Fruit fly (Drosophila melanogaster) whole organism, embryonic: ENCODE data around the gene Arl5.

Source experiments
- Blimp-1 ChIP-seq: fragments of 200-800 bp; sonication (Bioruptor generic); optimal IDR thresholded peaks from 3 replicates; lab custom pipeline; 2018; ENCODE audit warnings: missing biosample characterization, missing genetic modification characterization, mild to moderate bottlenecking, moderate library complexity, missing genetic modification reagents
- CG10267 ChIP-seq: fragments of 200-800 bp; sonication (Bioruptor generic); optimal IDR thresholded peaks from 2 replicates; lab custom pipeline; 2018; ENCODE audit warnings: missing biosample characterization, mild to moderate bottlenecking, missing genetic modification characterization, moderate library complexity
- CG10274 ChIP-seq: fragments of 200-800 bp; sonication (Bioruptor generic); optimal IDR thresholded peaks from 3 replicates; lab custom pipeline; 2017; ENCODE audit warnings: missing biosample characterization, mild to moderate bottlenecking, missing genetic modification characterization
- CG10321 ChIP-seq: fragments of 200-800 bp; sonication (Bioruptor generic); IDR thresholded peaks from 2 replicates; pipeline ENCODE4 v1.3.6; 2022; ENCODE audit warnings: missing biosample characterization, missing genetic modification characterization
- CG14965 ChIP-seq: fragments of 200-800 bp; sonication (Bioruptor generic); optimal IDR thresholded peaks from 2 replicates; lab custom pipeline; 2016; ENCODE audit warnings: missing biosample characterization, missing genetic modification characterization, borderline replicate concordance
- CG15514 ChIP-seq: fragments of 200-800 bp; sonication (Bioruptor generic); optimal IDR thresholded peaks from 3 replicates; lab custom pipeline; 2017; ENCODE audit warnings: missing biosample characterization, missing genetic modification characterization, mild to moderate bottlenecking, moderate library complexity, missing genetic modification reagents
- CG1647 ChIP-seq: fragments of 200-800 bp; sonication (Bioruptor generic); optimal IDR thresholded peaks from 3 replicates; lab custom pipeline; 2016; ENCODE audit warnings: missing biosample characterization, missing genetic modification characterization
- CG16815 ChIP-seq: fragments of 200-800 bp; sonication (Bioruptor generic); optimal IDR thresholded peaks from 3 replicates; lab custom pipeline; 2017; ENCODE audit warnings: missing biosample characterization, mild to moderate bottlenecking, missing genetic modification characterization
- CG17802 ChIP-seq: fragments of 200-800 bp; sonication (Bioruptor generic); optimal IDR thresholded peaks from 2 replicates; lab custom pipeline; 2018; ENCODE audit warnings: missing biosample characterization, mild to moderate bottlenecking, missing genetic modification characterization, moderate library complexity
- CG30020 ChIP-seq: fragments of 200-800 bp; optimal IDR thresholded peaks from 2 replicates; lab custom pipeline; 2019; ENCODE audit warnings: missing biosample characterization, mild to moderate bottlenecking, missing genetic modification characterization, moderate library complexity
- CG4730 ChIP-seq: fragments of 200-800 bp; sonication (Bioruptor generic); IDR thresholded peaks from 2 replicates; pipeline ENCODE4 v1.3.6; 2022; ENCODE audit warnings: missing biosample characterization, missing genetic modification characterization
- CG7963 ChIP-seq: fragments of 200-800 bp; sonication (Bioruptor generic); IDR thresholded peaks from 3 replicates; pipeline ENCODE4 v1.3.6; 2022; ENCODE audit warnings: missing biosample characterization, missing genetic modification characterization; ENCODE audit not compliant: partially characterized antibody
- CG8944 ChIP-seq: fragments of 200-800 bp; sonication (Bioruptor generic); optimal IDR thresholded peaks from 3 replicates; lab custom pipeline; 2016; ENCODE audit warnings: missing biosample characterization, missing genetic modification characterization
- CTCF ChIP-seq: fragments of 200-800 bp; sonication (Bioruptor generic); optimal IDR thresholded peaks from 2 replicates; lab custom pipeline; 2017; ENCODE audit warnings: missing biosample characterization, mild to moderate bottlenecking, missing genetic modification characterization, moderate library complexity
- CkIIα-i1 ChIP-seq: fragments of 200-800 bp; sonication (Bioruptor generic); IDR thresholded peaks from 2 replicates; pipeline ENCODE4 v1.3.6; 2022; ENCODE audit warnings: missing biosample characterization, missing genetic modification characterization
- Dll ChIP-seq: fragments of 200-800 bp; sonication (Bioruptor generic); IDR thresholded peaks from 4 replicates; pipeline ENCODE4 v1.3.6; 2022; ENCODE audit warnings: missing biosample characterization, missing genetic modification characterization; ENCODE audit not compliant: partially characterized antibody
- Drgx ChIP-seq: fragments of 200-800 bp; sonication (Bioruptor generic); IDR thresholded peaks from 2 replicates; pipeline ENCODE4 v1.3.6; 2022; ENCODE audit warnings: missing biosample characterization, missing genetic modification characterization
- E2f2 ChIP-seq: fragments of 200-800 bp; sonication (Bioruptor generic); IDR thresholded peaks from 2 replicates; pipeline ENCODE4 v1.3.6; 2022; ENCODE audit warnings: missing biosample characterization, missing genetic modification characterization
- Elba2 ChIP-seq: fragments of 200-800 bp; sonication (Bioruptor generic); optimal IDR thresholded peaks from 3 replicates; lab custom pipeline; 2016; ENCODE audit warnings: missing biosample characterization, missing genetic modification characterization
- Gug ChIP-seq: fragments of 200-800 bp; sonication (Bioruptor generic); IDR thresholded peaks from 4 replicates; pipeline ENCODE4 v1.3.6; 2022; ENCODE audit warnings: missing biosample characterization, missing genetic modification characterization
- H15 ChIP-seq: fragments of 200-800 bp; sonication (Bioruptor generic); IDR thresholded peaks from 3 replicates; pipeline ENCODE4 v1.3.6; 2022; ENCODE audit warnings: missing biosample characterization, missing genetic modification characterization
- Hr39 ChIP-seq: fragments of >200 bp; optimal IDR thresholded peaks from 2 replicates; lab custom pipeline; 2017
- MBD-R2 ChIP-seq: fragments of 200-800 bp; sonication (Bioruptor generic); IDR thresholded peaks from 2 replicates; pipeline ENCODE4 v1.3.6; 2022; ENCODE audit warnings: missing biosample characterization, missing genetic modification characterization
- MESR4 ChIP-seq: fragments of 200-800 bp; sonication (Bioruptor generic); optimal IDR thresholded peaks from 2 replicates; lab custom pipeline; 2018; ENCODE audit warnings: missing biosample characterization, mild to moderate bottlenecking, missing genetic modification characterization, moderate library complexity
- Max ChIP-seq: fragments of 200-800 bp; sonication (Bioruptor generic); optimal IDR thresholded peaks from 2 replicates; lab custom pipeline; 2016; ENCODE audit warnings: missing biosample characterization, mild to moderate bottlenecking, missing genetic modification characterization
- Oaz ChIP-seq: fragments of 200-800 bp; sonication (Bioruptor generic); IDR thresholded peaks from 2 replicates; pipeline ENCODE4 v1.3.6; 2022; ENCODE audit warnings: missing biosample characterization, missing genetic modification characterization
- Scr ChIP-seq: fragments of 200-800 bp; sonication (Bioruptor generic); IDR thresholded peaks from 2 replicates; pipeline ENCODE4 v1.3.6; 2022; ENCODE audit warnings: missing biosample characterization, missing genetic modification characterization; ENCODE audit not compliant: partially characterized antibody
- Sry-β ChIP-seq: fragments of 200-800 bp; sonication (Bioruptor generic); optimal IDR thresholded peaks from 2 replicates; lab custom pipeline; 2018; ENCODE audit warnings: missing biosample characterization, mild to moderate bottlenecking, missing genetic modification characterization, moderate library complexity
- ab ChIP-seq: fragments of 200-800 bp; sonication (Bioruptor generic); optimal IDR thresholded peaks from 2 replicates; lab custom pipeline; 2016; ENCODE audit warnings: missing biosample characterization, missing genetic modification characterization
- amos ChIP-seq: fragments of 200-800 bp; sonication (Bioruptor generic); IDR thresholded peaks from 2 replicates; pipeline ENCODE4 v1.3.6; 2022; ENCODE audit warnings: missing biosample characterization, missing genetic modification characterization; ENCODE audit not compliant: partially characterized antibody
- bsh ChIP-seq, 2 experiments: fragments of 200-800 bp; sonication (Bioruptor generic); optimal IDR thresholded peaks; 2 replicates each; lab custom pipeline; 2017 to 2018; ENCODE audit warnings: mild to moderate bottlenecking in 2 of 2, missing biosample characterization in 2 of 2, missing genetic modification characterization in 2 of 2, moderate library complexity in 1 of 2
- chm ChIP-seq: fragments of 200-800 bp; sonication (Bioruptor generic); IDR thresholded peaks from 2 replicates; pipeline ENCODE4 v1.3.6; 2022; ENCODE audit warnings: missing biosample characterization, missing genetic modification characterization
- dm ChIP-seq: fragments of 200-800 bp; sonication (Bioruptor generic); optimal IDR thresholded peaks from 3 replicates; lab custom pipeline; 2016; ENCODE audit warnings: missing biosample characterization, missing genetic modification characterization
- insv ChIP-seq, 2 experiments: fragments of 200-800 bp; sonication (Bioruptor generic); optimal IDR thresholded peaks; 3 replicates each; lab custom pipeline; 2016 to 2018; ENCODE audit warnings: missing biosample characterization in 2 of 2, missing genetic modification characterization in 2 of 2
- kah ChIP-seq: fragments of 200-800 bp; sonication (Bioruptor generic); optimal IDR thresholded peaks from 2 replicates; lab custom pipeline; 2018; ENCODE audit warnings: missing biosample characterization, mild to moderate bottlenecking, missing genetic modification characterization
- klu ChIP-seq: fragments of 200-800 bp; sonication (Bioruptor generic); IDR thresholded peaks from 2 replicates; pipeline ENCODE4 v1.3.6; 2022; ENCODE audit warnings: missing biosample characterization, missing genetic modification characterization
- knrl ChIP-seq: fragments of 200-800 bp; sonication (Bioruptor generic); IDR thresholded peaks from 3 replicates; pipeline ENCODE4 v1.3.6; 2022; ENCODE audit warnings: missing biosample characterization, missing genetic modification characterization; ENCODE audit not compliant: partially characterized antibody
- lilli ChIP-seq: fragments of 200-800 bp; sonication (Bioruptor generic); optimal IDR thresholded peaks from 3 replicates; lab custom pipeline; 2016; ENCODE audit warnings: missing biosample characterization, missing genetic modification characterization
- lmd ChIP-seq: fragments of 200-800 bp; sonication (Bioruptor generic); IDR thresholded peaks from 2 replicates; pipeline ENCODE4 v1.3.6; 2022; ENCODE audit warnings: missing biosample characterization, missing genetic modification characterization
- mld ChIP-seq: fragments of 200-800 bp; sonication (Bioruptor generic); IDR thresholded peaks from 3 replicates; pipeline ENCODE4 v1.3.6; 2022; ENCODE audit warnings: missing biosample characterization, missing genetic modification characterization; ENCODE audit not compliant: partially characterized antibody
- pan ChIP-seq, 4 experiments: fragments of >200 bp in 3 of 4; fragments of 200-800 bp in 1 of 4; sonication (Bioruptor generic) in 1 of 4; optimal IDR thresholded peaks in 3 of 4; IDR thresholded peaks in 1 of 4; 2 replicates each; pipeline versions ENCODE4 v1.3.6 to Lab custom; 2017 to 2022; ENCODE audit warnings: missing biosample characterization in 2 of 4, missing genetic modification characterization in 2 of 4, mixed read lengths in 1 of 4
- pum ChIP-seq: fragments of 200-800 bp; sonication (Bioruptor generic); optimal IDR thresholded peaks from 2 replicates; lab custom pipeline; 2016; ENCODE audit warnings: missing biosample characterization, missing genetic modification characterization
- row ChIP-seq: fragments of 200-800 bp; sonication (Bioruptor generic); IDR thresholded peaks from 3 replicates; pipeline ENCODE4 v1.3.6; 2022; ENCODE audit warnings: missing biosample characterization, missing genetic modification characterization
- schlank ChIP-seq: fragments of 200-800 bp; sonication (Bioruptor generic); optimal IDR thresholded peaks from 2 replicates; lab custom pipeline; 2018; ENCODE audit warnings: missing biosample characterization, mild to moderate bottlenecking, missing genetic modification characterization
- sd ChIP-seq: fragments of 200-800 bp; sonication (Bioruptor generic); optimal IDR thresholded peaks from 3 replicates; lab custom pipeline; 2018; ENCODE audit warnings: missing biosample characterization, mild to moderate bottlenecking, missing genetic modification characterization, moderate library complexity
- slbo ChIP-seq: fragments of 200-800 bp; sonication (Bioruptor generic); IDR thresholded peaks from 2 replicates; pipeline ENCODE4 v1.3.6; 2022; ENCODE audit warnings: missing biosample characterization, missing genetic modification characterization
- so ChIP-seq: fragments of 200-800 bp; sonication (Bioruptor generic); IDR thresholded peaks from 3 replicates; pipeline ENCODE4 v1.3.6; 2022; ENCODE audit warnings: missing biosample characterization, missing genetic modification characterization
- stwl ChIP-seq: fragments of 200-800 bp; sonication (Bioruptor generic); optimal IDR thresholded peaks from 3 replicates; lab custom pipeline; 2018; ENCODE audit warnings: missing biosample characterization, mild to moderate bottlenecking, missing genetic modification characterization, moderate library complexity
- toy ChIP-seq: fragments of 200-800 bp; sonication (Bioruptor generic); IDR thresholded peaks from 2 replicates; pipeline ENCODE4 v1.3.6; 2022; ENCODE audit warnings: missing biosample characterization, missing genetic modification characterization
- unpg ChIP-seq: fragments of 200-800 bp; sonication (Bioruptor generic); optimal IDR thresholded peaks from 3 replicates; lab custom pipeline; 2018; ENCODE audit warnings: missing biosample characterization, mild to moderate bottlenecking, missing genetic modification characterization, moderate library complexity
- zfh2 ChIP-seq: fragments of 200-800 bp; sonication (Bioruptor generic); optimal IDR thresholded peaks from 2 replicates; lab custom pipeline; 2016; ENCODE audit warnings: missing biosample characterization, missing genetic modification characterization

The Arl5 gene

DNA sequence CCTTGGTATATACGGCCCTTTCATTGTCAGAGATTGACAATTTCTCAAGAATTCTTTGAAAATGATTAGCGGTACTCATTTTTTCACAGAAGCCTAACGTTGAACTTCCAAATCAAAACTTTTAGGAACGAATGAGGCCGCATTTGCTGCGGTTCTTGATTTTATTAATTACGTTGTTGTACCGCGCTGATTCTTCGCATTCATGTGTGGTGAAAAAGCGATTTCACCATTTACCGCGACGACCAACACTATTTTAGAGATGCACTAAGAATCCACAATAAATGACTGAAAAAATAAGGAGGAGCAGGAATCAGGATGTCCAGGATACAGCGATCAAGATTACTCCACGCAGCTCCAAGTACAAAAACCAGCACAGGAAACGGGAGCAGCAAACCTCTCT is 4.3 kb upstream of the Arl5 start, which contains the start of the genes CG7194 and Sbp2:
TSS of gene CG7194 (minus strand) at position 148 of the 400 bp plus-strand sequence.
TSS of gene Sbp2 (plus strand) at position 246 of the 400 bp plus-strand sequence.
- TF ChIP-seq CkIIα-i1: no peak
- no peak for TF ChIP-seq ab (GFP tag; lab: Kevin White, UChicago)
- no peak for TF ChIP-seq Elba2 (GFP tag; lab: Kevin White, UChicago)
- peak; percentile 10; the same call in 1 of the 2 replicates for TF ChIP-seq Scr (GFP tag; lab: Robert Waterston, UW)
- no peak for TF ChIP-seq pan (optimal IDR thresholded peaks at IDR 0.05; lab: Kevin White, UChicago)
- peak in 1 of 2 experiments; percentile 15 for TF ChIP-seq pan (GFP tag; optimal IDR thresholded peaks at IDR 0.05 in 1 of 2, IDR thresholded peaks at IDR 0.05 in 1 of 2)
- TF ChIP-seq so (GFP tag; lab: Robert Waterston, UW): no peak
- peak; percentile 35 for TF ChIP-seq stwl (tag; lab: Kevin White, UChicago)
- no peak for TF ChIP-seq insv (GFP tag; optimal IDR thresholded peaks at IDR 0.05; lab: Kevin White, UChicago)
- no peak for TF ChIP-seq knrl (GFP tag; lab: Robert Waterston, UW)
- no peak for TF ChIP-seq CG10274 (GFP tag; lab: Kevin White, UChicago)
- TF ChIP-seq zfh2 (GFP tag; lab: Kevin White, UChicago): peak; percentile 23
- no peak for TF ChIP-seq amos (GFP tag; lab: Robert Waterston, UW)
- TF ChIP-seq CG16815 (GFP tag; lab: Kevin White, UChicago): no peak
- peak; percentile 37; the same call in 1 of the 4 replicates for TF ChIP-seq Dll (GFP tag; lab: Robert Waterston, UW)
- TF ChIP-seq lmd: no peak
- TF ChIP-seq Sry-β (GFP tag; lab: Kevin White, UChicago): peak; percentile 44
- TF ChIP-seq row (GFP tag; lab: Robert Waterston, UW): peak; percentile 23; the same call in 1 of the 3 replicates
- TF ChIP-seq chm: no peak
- TF ChIP-seq unpg (GFP tag; lab: Kevin White, UChicago): no peak
- TF ChIP-seq E2f2 (GFP tag; lab: Robert Waterston, UW): peak; percentile 69
- TF ChIP-seq slbo (GFP tag; lab: Robert Waterston, UW): 0 out of 2 replicates have a peak, but pooled peaks have one; percentile 12
- TF ChIP-seq Gug (GFP tag; lab: Robert Waterston, UW): no peak
- TF ChIP-seq toy (GFP tag; lab: Robert Waterston, UW): no peak
- TF ChIP-seq MESR4 (GFP tag; lab: Kevin White, UChicago): peak; percentile 47
- no peak for TF ChIP-seq klu (GFP tag; lab: Robert Waterston, UW)
- TF ChIP-seq Max (GFP tag; lab: Kevin White, UChicago): no peak
- TF ChIP-seq Oaz (GFP tag; lab: Robert Waterston, UW): no peak
- TF ChIP-seq MBD-R2 (GFP tag; lab: Robert Waterston, UW): peak; percentile 49
- TF ChIP-seq CG8944 (GFP tag; lab: Kevin White, UChicago): no peak
- peak; percentile 74 for TF ChIP-seq CG10267 (tag; lab: Kevin White, UChicago)
- no peak for TF ChIP-seq CG1647 (GFP tag; lab: Kevin White, UChicago)
- no peak for TF ChIP-seq pum (GFP tag; lab: Kevin White, UChicago)
- TF ChIP-seq Drgx (GFP tag; lab: Robert Waterston, UW): no peak
- no peak for TF ChIP-seq sd
- no peak for TF ChIP-seq CG17802
- no peak for TF ChIP-seq CG10321 (GFP tag; lab: Robert Waterston, UW)
- no peak for TF ChIP-seq lilli (GFP tag; lab: Kevin White, UChicago)
- peak; percentile 47 for TF ChIP-seq CTCF (GFP tag; lab: Kevin White, UChicago)
- no peak for TF ChIP-seq Hr39
- no peak for TF ChIP-seq bsh (GFP tag; optimal IDR thresholded peaks at IDR 0.05; lab: Kevin White, UChicago)
- no peak for TF ChIP-seq Blimp-1
- no peak for TF ChIP-seq CG30020 (tag; lab: Kevin White, UChicago)
- no peak for TF ChIP-seq schlank (tag; lab: Kevin White, UChicago)
- TF ChIP-seq CG4730 (GFP tag; lab: Robert Waterston, UW): no peak
- TF ChIP-seq mld (GFP tag; lab: Robert Waterston, UW): no peak
- TF ChIP-seq CG14965 (GFP tag; lab: Kevin White, UChicago): no peak
- no peak for TF ChIP-seq H15 (GFP tag; lab: Robert Waterston, UW)
- no peak for TF ChIP-seq CG7963
- TF ChIP-seq dm (GFP tag; lab: Kevin White, UChicago): no peak
- TF ChIP-seq kah (GFP tag; lab: Kevin White, UChicago): no peak
- TF ChIP-seq CG15514 (GFP tag; lab: Kevin White, UChicago): no peak
